Fruit fly (Drosophila melanogaster): ENCODE data around the gene yip7.
A peak's percentile ranks its signal among the peaks of the same experiment; 100 is the strongest.

yip7 gene

dm6 chr3L:5993701-5994499 lies 41.1 kb upstream of the yip7 start (continued):
- no peak for TF ChIP-seq NK7.1 (GFP tag; optimal IDR thresholded peaks at IDR 0.05)
- no peak for TF ChIP-seq CG18011 (GFP tag; optimal IDR thresholded peaks at IDR 0.05)
- TF ChIP-seq CG15696 (tag; optimal IDR thresholded peaks at IDR 0.05): peak; percentile 57
- TF ChIP-seq CG6689 (GFP tag; IDR thresholded peaks at IDR 0.05): peak; percentile 32; the same call in 1 of the 2 replicates
- TF ChIP-seq psq (GFP tag; optimal IDR thresholded peaks at IDR 0.05): no peak
- TF ChIP-seq CG8388 (GFP tag; optimal IDR thresholded peaks at IDR 0.05): no peak
- no peak for TF ChIP-seq grn (GFP tag; optimal IDR thresholded peaks at IDR 0.05)
- no peak for TF ChIP-seq CG3407 (GFP tag; optimal IDR thresholded peaks at IDR 0.05)
- peak; percentile 55 for TF ChIP-seq CG7556 (GFP tag; optimal IDR thresholded peaks at IDR 0.05)
- TF ChIP-seq BtbVII (GFP tag; optimal IDR thresholded peaks at IDR 0.05): no peak
- TF ChIP-seq lov (optimal IDR thresholded peaks at IDR 0.05): no peak
- no peak for TF ChIP-seq lov (GFP tag; IDR thresholded peaks at IDR 0.05)
- no peak for TF ChIP-seq CG7357 (GFP tag; IDR thresholded peaks at IDR 0.05)
- TF ChIP-seq Stat92E (GFP tag; optimal IDR thresholded peaks at IDR 0.05): no peak
- no peak for TF ChIP-seq pzg (GFP tag; optimal IDR thresholded peaks at IDR 0.05)
- TF ChIP-seq vfl (GFP tag; optimal IDR thresholded peaks at IDR 0.05): no peak
- TF ChIP-seq Hr51 (GFP tag; optimal IDR thresholded peaks at IDR 0.05): no peak
- no peak for TF ChIP-seq Hr78 (GFP tag; optimal IDR thresholded peaks at IDR 0.05)
- no peak for TF ChIP-seq Pdp1 (GFP tag; optimal IDR thresholded peaks at IDR 0.05)
- TF ChIP-seq sisA (GFP tag; IDR thresholded peaks at IDR 0.05): no peak
- TF ChIP-seq CG6791 (GFP tag; IDR thresholded peaks at IDR 0.05; ENCODE audit: partially characterized antibody): 0 out of 3 replicates have a peak, but pooled peaks have one; percentile 33
- TF ChIP-seq CG4360 (GFP tag; IDR thresholded peaks at IDR 0.05): no peak
- no peak for TF ChIP-seq Sin3A (optimal IDR thresholded peaks at IDR 0.05)
- no peak for TF ChIP-seq amos (GFP tag; IDR thresholded peaks at IDR 0.05; ENCODE audit: partially characterized antibody)
- no peak for TF ChIP-seq CG6654 (GFP tag; optimal IDR thresholded peaks at IDR 0.05)
- TF ChIP-seq tio (GFP tag; optimal IDR thresholded peaks at IDR 0.05): no peak
- no peak for TF ChIP-seq CG12236 (GFP tag; optimal IDR thresholded peaks at IDR 0.05)
- TF ChIP-seq CG2120 (GFP tag; optimal IDR thresholded peaks at IDR 0.05): no peak
- TF ChIP-seq CG11085 (GFP tag; IDR thresholded peaks at IDR 0.05): no peak
- no peak for TF ChIP-seq eve (GFP tag; optimal IDR thresholded peaks at IDR 0.05)
- peak; percentile 23 for TF ChIP-seq CG13775 (GFP tag; optimal IDR thresholded peaks at IDR 0.05)
- no peak for TF ChIP-seq Ets97D (GFP tag; optimal IDR thresholded peaks at IDR 0.05)
- no peak for TF ChIP-seq CG11695 (GFP tag; IDR thresholded peaks at IDR 0.05)
- TF ChIP-seq CG17829 (tag; optimal IDR thresholded peaks at IDR 0.05): peak; percentile 62
- peak; percentile 34; the same call in 1 of the 4 replicates for TF ChIP-seq Gug (GFP tag; IDR thresholded peaks at IDR 0.05)
- TF ChIP-seq gfzf (GFP tag; optimal IDR thresholded peaks at IDR 0.05): no peak
- no peak for TF ChIP-seq pan (optimal IDR thresholded peaks at IDR 0.05)
- TF ChIP-seq pan (GFP tag; optimal IDR thresholded peaks at IDR 0.05 in 1 of 2, IDR thresholded peaks at IDR 0.05 in 1 of 2): peak in 1 of 2 experiments; percentile 11
- no peak for TF ChIP-seq Neu2 (GFP tag; optimal IDR thresholded peaks at IDR 0.05; ENCODE audit: borderline replicate concordance)
- no peak for TF ChIP-seq CG42726 (GFP tag; IDR thresholded peaks at IDR 0.05; ENCODE audit: partially characterized antibody)
- no peak for TF ChIP-seq pum (GFP tag; optimal IDR thresholded peaks at IDR 0.05)
- no peak for TF ChIP-seq C15 (GFP tag; IDR thresholded peaks at IDR 0.05)
- no peak for TF ChIP-seq lab (GFP tag; optimal IDR thresholded peaks at IDR 0.05)
- TF ChIP-seq ind (GFP tag; optimal IDR thresholded peaks at IDR 0.05): no peak
- no peak for TF ChIP-seq pita (GFP tag; optimal IDR thresholded peaks at IDR 0.05)
- no peak for TF ChIP-seq Doc3 (GFP tag; IDR thresholded peaks at IDR 0.05; ENCODE audit: partially characterized antibody)
- TF ChIP-seq zen2 (GFP tag; IDR thresholded peaks at IDR 0.05; ENCODE audit: partially characterized antibody): no peak
- no peak for TF ChIP-seq gsb (GFP tag; IDR thresholded peaks at IDR 0.05)
- TF ChIP-seq Scr (GFP tag; IDR thresholded peaks at IDR 0.05; ENCODE audit: partially characterized antibody): peak; percentile 67
